Worm (Caenorhabditis elegans) whole organism, L4 larva: ENCODE results near the gene ins-20.

Experiments
- F10B5.3 ChIP-seq: sonication (generic microtip); optimal IDR thresholded peaks from 2 replicates; lab custom pipeline; 2016; ENCODE audit warnings: mild to moderate bottlenecking, missing genetic modification characterization, missing compliant biosample characterization
- F26F4.8 ChIP-seq: fragments of 200-800 bp; sonication (Bioruptor generic); conservative IDR thresholded peaks from 2 replicates; pipeline ENCODE4 v1.3.6; 2022; ENCODE audit warnings: missing genetic modification characterization, missing compliant biosample characterization
- F37D6.2 ChIP-seq: sonication (generic microtip); optimal IDR thresholded peaks from 2 replicates; lab custom pipeline; 2016; ENCODE audit warnings: mild to moderate bottlenecking, missing genetic modification characterization, missing compliant biosample characterization
- F49E8.2 ChIP-seq: sonication (generic microtip); optimal IDR thresholded peaks from 2 replicates; lab custom pipeline; 2016; ENCODE audit warnings: missing compliant biosample characterization, mild to moderate bottlenecking, missing genetic modification characterization, borderline replicate concordance
- T20F7.1 ChIP-seq: fragments of 200-800 bp; sonication (Bioruptor generic); optimal IDR thresholded peaks from 2 replicates; lab custom pipeline; 2018; ENCODE audit warnings: mild to moderate bottlenecking, missing genetic modification characterization, missing compliant biosample characterization
- ZK337.2 ChIP-seq: fragments of 200-800 bp; sonication (Bioruptor generic); IDR thresholded peaks from 2 replicates; pipeline ENCODE4 v1.3.6; 2022; ENCODE audit warnings: missing genetic modification reagents, missing genetic modification characterization, missing compliant biosample characterization
- arid-1 ChIP-seq: fragments of 200-800 bp; sonication (Bioruptor generic); conservative IDR thresholded peaks from 2 replicates; pipeline ENCODE4 v1.3.6; 2022; ENCODE audit warnings: missing genetic modification reagents, missing genetic modification characterization, missing compliant biosample characterization
- ces-1 ChIP-seq: fragments of 150-350 bp; sonication (generic microtip); optimal IDR thresholded peaks from 4 replicates; lab custom pipeline; 2014; ENCODE audit warnings: missing biosample characterization, missing genetic modification reagents, missing genetic modification characterization
- ctbp-1 ChIP-seq: fragments of 200-800 bp; sonication (Bioruptor generic); IDR thresholded peaks from 2 replicates; pipeline ENCODE4 v1.3.6; 2022; ENCODE audit warnings: missing genetic modification reagents, missing genetic modification characterization, missing compliant biosample characterization
- daf-16 ChIP-seq, 3 experiments: sonication (generic microtip); optimal IDR thresholded peaks; 2 replicates each; lab custom pipeline; 2016 to 2017; ENCODE audit warnings: missing genetic modification characterization in 3 of 3, missing genetic modification reagents in 3 of 3, mild to moderate bottlenecking in 2 of 3, missing compliant biosample characterization in 2 of 3, missing biosample characterization in 1 of 3, moderate library complexity in 1 of 3
- dmd-6 ChIP-seq: fragments of 200-800 bp; sonication (Bioruptor generic); IDR thresholded peaks from 2 replicates; pipeline ENCODE4 v1.3.6; 2022; ENCODE audit warnings: missing genetic modification reagents, missing genetic modification characterization, missing compliant biosample characterization
- dmd-8 ChIP-seq: fragments of 200-800 bp; sonication (Bioruptor generic); IDR thresholded peaks from 2 replicates; pipeline ENCODE4 v1.3.6; 2022; ENCODE audit warnings: missing genetic modification characterization, missing compliant biosample characterization
- dmd-9 ChIP-seq: fragments of 200-800 bp; sonication (Bioruptor generic); IDR thresholded peaks from 2 replicates; pipeline ENCODE4 v1.3.6; 2022; ENCODE audit warnings: missing genetic modification reagents, missing genetic modification characterization, missing compliant biosample characterization
- dpl-1 ChIP-seq: fragments of 150-350 bp; optimal IDR thresholded peaks from 2 replicates; lab custom pipeline; 2014; ENCODE audit warnings: missing biosample characterization, missing genetic modification reagents, missing genetic modification characterization
- dve-1 ChIP-seq: sonication (generic microtip); optimal IDR thresholded peaks from 2 replicates; lab custom pipeline; 2017; ENCODE audit warnings: antibody characterized with exemption, mild to moderate bottlenecking, missing genetic modification characterization, missing compliant biosample characterization; ENCODE audit not compliant: insufficient read depth
- egl-27 ChIP-seq: sonication (generic microtip); optimal IDR thresholded peaks from 3 replicates; lab custom pipeline; 2017; ENCODE audit warnings: missing biosample characterization, missing genetic modification reagents, missing genetic modification characterization
- egl-43 ChIP-seq: fragments of 200-800 bp; sonication (Bioruptor generic); IDR thresholded peaks from 2 replicates; pipeline ENCODE4 v1.3.6; 2022; ENCODE audit warnings: missing genetic modification reagents, missing genetic modification characterization, missing compliant biosample characterization
- fos-1 ChIP-seq: fragments of 150-350 bp; optimal IDR thresholded peaks from 2 replicates; lab custom pipeline; 2014; ENCODE audit warnings: missing biosample characterization, missing genetic modification characterization
- hif-1 ChIP-seq, 2 experiments: sonication (generic microtip); optimal IDR thresholded peaks; 2 replicates each; lab custom pipeline; 2016 to 2017; ENCODE audit warnings: missing compliant biosample characterization in 2 of 2, missing genetic modification characterization in 2 of 2, missing genetic modification reagents in 2 of 2, missing genotype in 2 of 2, mild to moderate bottlenecking in 1 of 2
- lin-1 ChIP-seq: fragments of 200-800 bp; sonication (Bioruptor generic); IDR thresholded peaks from 2 replicates; pipeline ENCODE4 v1.3.6; 2022; ENCODE audit warnings: missing genetic modification reagents, missing genetic modification characterization, missing compliant biosample characterization
- lin-13 ChIP-seq: fragments of 150-350 bp; optimal IDR thresholded peaks from 2 replicates; lab custom pipeline; 2014; ENCODE audit warnings: missing biosample characterization, missing genetic modification reagents, missing genetic modification characterization
- lin-15B ChIP-seq: fragments of 150-350 bp; sonication (generic microtip); optimal IDR thresholded peaks from 3 replicates; lab custom pipeline; 2014; ENCODE audit warnings: missing biosample characterization, missing genetic modification characterization
- lin-29 ChIP-seq: fragments of 200-800 bp; sonication (Bioruptor generic); IDR thresholded peaks from 2 replicates; pipeline ENCODE4 v1.3.6; 2022; ENCODE audit warnings: missing genetic modification reagents, missing genetic modification characterization, missing compliant biosample characterization
- lin-38 ChIP-seq: fragments of 200-800 bp; sonication (Bioruptor generic); IDR thresholded peaks from 2 replicates; pipeline ENCODE4 v1.3.6; 2022; ENCODE audit warnings: missing genetic modification reagents, missing genetic modification characterization, missing compliant biosample characterization
- madf-9 ChIP-seq: fragments of 200-800 bp; sonication (Bioruptor generic); conservative IDR thresholded peaks from 2 replicates; pipeline ENCODE4 v1.3.6; 2022; ENCODE audit warnings: missing genetic modification reagents, missing genetic modification characterization, missing compliant biosample characterization
- mep-1 ChIP-seq: fragments of 150-350 bp; sonication (generic microtip); optimal IDR thresholded peaks from 3 replicates; lab custom pipeline; 2014; ENCODE audit warnings: missing biosample characterization, missing genetic modification characterization
- mes-2 ChIP-seq: sonication (generic microtip); optimal IDR thresholded peaks from 2 replicates; lab custom pipeline; 2016; ENCODE audit warnings: missing genotype, mild to moderate bottlenecking, missing genetic modification characterization, missing compliant biosample characterization; ENCODE audit not compliant: poor library complexity, severe bottlenecking
- mxl-2 ChIP-seq: fragments of 200-800 bp; sonication (Bioruptor generic); conservative IDR thresholded peaks from 2 replicates; pipeline ENCODE4 v1.3.6; 2022; ENCODE audit warnings: missing genetic modification reagents, missing genetic modification characterization, missing compliant biosample characterization
- mxl-3 ChIP-seq: fragments of 200-800 bp; sonication (Bioruptor generic); optimal IDR thresholded peaks from 2 replicates; lab custom pipeline; 2018; ENCODE audit warnings: mild to moderate bottlenecking, missing genetic modification characterization, missing compliant biosample characterization
- nhr-10 ChIP-seq: fragments of 150-350 bp; optimal IDR thresholded peaks from 2 replicates; lab custom pipeline; 2014; ENCODE audit warnings: missing biosample characterization, missing genetic modification characterization
- nhr-111 ChIP-seq: fragments of 200-800 bp; sonication (Bioruptor generic); optimal IDR thresholded peaks from 2 replicates; lab custom pipeline; 2018; ENCODE audit warnings: mild to moderate bottlenecking, missing genetic modification characterization, missing compliant biosample characterization
- nhr-42 ChIP-seq: fragments of 200-800 bp; sonication (Bioruptor generic); IDR thresholded peaks from 2 replicates; pipeline ENCODE4 v1.3.6; 2022; ENCODE audit warnings: missing genetic modification characterization, missing compliant biosample characterization
- nhr-48 ChIP-seq: sonication (generic microtip); optimal IDR thresholded peaks from 2 replicates; lab custom pipeline; 2016; ENCODE audit warnings: mild to moderate bottlenecking, missing genetic modification characterization, missing compliant biosample characterization
- nhr-6 ChIP-seq: fragments of 150-350 bp; optimal IDR thresholded peaks from 2 replicates; lab custom pipeline; 2014; ENCODE audit warnings: missing biosample characterization, missing genetic modification characterization
- nhr-76 ChIP-seq: fragments of 150-350 bp; optimal IDR thresholded peaks from 2 replicates; lab custom pipeline; 2014; ENCODE audit warnings: missing biosample characterization, missing genetic modification characterization
- pha-4 ChIP-seq, 2 experiments: fragments of 150-350 bp in 1 of 2; fragments of 200-800 bp in 1 of 2; sonication (Bioruptor generic) in 1 of 2; IDR thresholded peaks in 1 of 2; optimal IDR thresholded peaks in 1 of 2; 2 replicates each; pipeline versions ENCODE4 v1.3.6 to Lab custom; 2014 to 2022; ENCODE audit warnings: missing genetic modification characterization in 2 of 2, missing genetic modification reagents in 2 of 2, missing biosample characterization in 1 of 2, missing compliant biosample characterization in 1 of 2
- pqm-1 ChIP-seq: sonication (generic microtip); optimal IDR thresholded peaks from 2 replicates; lab custom pipeline; 2017; ENCODE audit warnings: missing biosample characterization, missing genetic modification characterization
- rbr-2 ChIP-seq: sonication (generic microtip); optimal IDR thresholded peaks from 2 replicates; lab custom pipeline; 2016; ENCODE audit warnings: missing genotype, missing genetic modification characterization, missing compliant biosample characterization
- sdz-12 ChIP-seq: fragments of 200-800 bp; sonication (Bioruptor generic); optimal IDR thresholded peaks from 2 replicates; lab custom pipeline; 2018; ENCODE audit warnings: mild to moderate bottlenecking, missing genetic modification characterization, missing compliant biosample characterization
- skn-1 ChIP-seq: fragments of 150-350 bp; optimal IDR thresholded peaks from 2 replicates; lab custom pipeline; 2014; ENCODE audit warnings: missing biosample characterization, missing genetic modification characterization
- snpc-1.2 ChIP-seq: fragments of 200-800 bp; sonication (Bioruptor generic); IDR thresholded peaks from 2 replicates; pipeline ENCODE4 v1.3.6; 2022; ENCODE audit warnings: missing genetic modification reagents, missing genetic modification characterization, missing compliant biosample characterization
- snpc-4 ChIP-seq: fragments of 150-350 bp; optimal IDR thresholded peaks from 2 replicates; lab custom pipeline; 2014; ENCODE audit warnings: missing biosample characterization, missing genetic modification characterization
- spr-1 ChIP-seq: sonication (generic microtip); optimal IDR thresholded peaks from 2 replicates; lab custom pipeline; 2016; ENCODE audit warnings: mild to moderate bottlenecking, missing genetic modification characterization, missing compliant biosample characterization
- spr-3 ChIP-seq: fragments of 200-800 bp; sonication (Bioruptor generic); optimal IDR thresholded peaks from 2 replicates; lab custom pipeline; 2018; ENCODE audit warnings: mild to moderate bottlenecking, missing genetic modification characterization, missing compliant biosample characterization
- zfp-2 ChIP-seq: sonication (generic microtip); optimal IDR thresholded peaks from 2 replicates; lab custom pipeline; 2016; ENCODE audit warnings: mild to moderate bottlenecking, missing genetic modification characterization, missing compliant biosample characterization
- zfp-3 ChIP-seq: fragments of 200-800 bp; sonication (Bioruptor generic); conservative IDR thresholded peaks from 2 replicates; pipeline ENCODE4 v1.3.6; 2022; ENCODE audit warnings: missing genetic modification reagents, missing genetic modification characterization, missing compliant biosample characterization

ins-20 gene

DNA sequence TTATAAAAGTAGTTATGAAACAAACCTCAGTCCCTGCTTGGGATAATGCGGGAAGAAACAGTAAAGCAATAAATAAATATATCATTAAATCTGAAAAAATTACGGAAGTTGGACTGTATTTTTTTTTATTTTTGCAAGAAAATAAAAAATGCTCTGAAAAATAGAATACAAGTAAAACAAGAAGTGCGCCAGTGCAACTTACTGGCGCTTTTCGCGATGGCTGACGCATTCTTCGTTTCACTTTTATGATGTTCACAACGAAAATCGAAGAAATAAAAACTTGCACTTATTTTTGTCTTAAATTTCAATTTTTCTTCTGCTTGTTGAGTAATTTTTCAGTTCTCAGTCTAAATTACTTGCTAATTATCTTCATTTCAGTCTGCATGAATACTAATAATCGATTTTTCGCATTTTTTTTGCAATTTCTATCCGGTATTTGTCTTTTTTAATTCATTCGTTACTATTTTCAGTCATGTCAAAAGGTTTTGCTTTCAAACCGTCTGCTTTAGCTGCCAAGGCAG, 37.1 kb downstream of the ins-20 start, which contains the start of the genes R12C12.6 and ran-5 (continued):
- peak; percentile 75 for TF ChIP-seq F10B5.3 (tag; lab: Kevin White, UChicago)
- TF ChIP-seq nhr-6 (tag; lab: Kevin White, UChicago): peak; percentile 52
- no peak for TF ChIP-seq egl-43
- TF ChIP-seq madf-9 (GFP tag; lab: Robert Waterston, UW): 0 out of 2 replicates have a peak, but pooled peaks have one; percentile 37
- peak in 1 of 2 experiments; percentile 46 for TF ChIP-seq daf-16 (GFP tag; optimal IDR thresholded peaks at IDR 0.05; lab: Kevin White, UChicago)
- TF ChIP-seq daf-16 (tag; optimal IDR thresholded peaks at IDR 0.05; lab: Kevin White, UChicago): peak; percentile 68
- TF ChIP-seq ctbp-1 (GFP tag; lab: Robert Waterston, UW): peak; percentile 63
- peak; percentile 79 for TF ChIP-seq dmd-6 (GFP tag; lab: Robert Waterston, UW)
- peak; percentile 79 for TF ChIP-seq T20F7.1 (GFP tag; lab: Kevin White, UChicago)
- TF ChIP-seq ces-1 (GFP tag; lab: Kevin White, UChicago): no peak
- 0 out of 2 replicates have a peak, but pooled peaks have one; percentile 53 for TF ChIP-seq ZK337.2 (GFP tag; lab: Robert Waterston, UW)
- peak; percentile 32 for TF ChIP-seq pqm-1 (tag; lab: Kevin White, UChicago)
- TF ChIP-seq spr-1 (tag; lab: Kevin White, UChicago): peak; percentile 74
- peak; percentile 86 for TF ChIP-seq rbr-2 (tag; lab: Kevin White, UChicago)
- peak; percentile 16 for TF ChIP-seq lin-13 (GFP tag; lab: Kevin White, UChicago)
- TF ChIP-seq nhr-42 (GFP tag; lab: Robert Waterston, UW): peak; percentile 71; the same call in 1 of the 2 replicates
- peak; percentile 56 for TF ChIP-seq F37D6.2
- peak; percentile 57; the same call in 1 of the 2 replicates for TF ChIP-seq pha-4 (GFP tag; IDR thresholded peaks at IDR 0.05; lab: Robert Waterston, UW)
- TF ChIP-seq pha-4 (tag; optimal IDR thresholded peaks at IDR 0.05; lab: Kevin White, UChicago): peak; percentile 69
- no peak for TF ChIP-seq zfp-3 (GFP tag; lab: Robert Waterston, UW)
- peak; percentile 78 for TF ChIP-seq dve-1 (tag; lab: Kevin White, UChicago)
- no peak for TF ChIP-seq snpc-4 (tag; lab: Kevin White, UChicago)
- peak; percentile 83 for TF ChIP-seq dpl-1 (GFP tag; lab: Kevin White, UChicago)
- TF ChIP-seq dmd-9 (GFP tag; lab: Robert Waterston, UW): peak; percentile 76
- peak; percentile 40 for TF ChIP-seq spr-3
- TF ChIP-seq zfp-2 (tag; lab: Kevin White, UChicago): peak; percentile 13
- TF ChIP-seq lin-38: peak; percentile 87
- TF ChIP-seq mep-1 (tag; lab: Kevin White, UChicago): peak; percentile 87
- TF ChIP-seq snpc-1.2 (GFP tag; lab: Robert Waterston, UW): no peak
- no peak for TF ChIP-seq nhr-10 (tag; lab: Kevin White, UChicago)
- TF ChIP-seq nhr-48 (tag; lab: Kevin White, UChicago): peak; percentile 81
- TF ChIP-seq F49E8.2 (tag; lab: Kevin White, UChicago): peak; percentile 63
- TF ChIP-seq hif-1 (tag; optimal IDR thresholded peaks at IDR 0.05; lab: Kevin White, UChicago): no peak
- peak; percentile 94 for TF ChIP-seq mes-2
- TF ChIP-seq, all 104 proteins: peak for 47

DNA sequence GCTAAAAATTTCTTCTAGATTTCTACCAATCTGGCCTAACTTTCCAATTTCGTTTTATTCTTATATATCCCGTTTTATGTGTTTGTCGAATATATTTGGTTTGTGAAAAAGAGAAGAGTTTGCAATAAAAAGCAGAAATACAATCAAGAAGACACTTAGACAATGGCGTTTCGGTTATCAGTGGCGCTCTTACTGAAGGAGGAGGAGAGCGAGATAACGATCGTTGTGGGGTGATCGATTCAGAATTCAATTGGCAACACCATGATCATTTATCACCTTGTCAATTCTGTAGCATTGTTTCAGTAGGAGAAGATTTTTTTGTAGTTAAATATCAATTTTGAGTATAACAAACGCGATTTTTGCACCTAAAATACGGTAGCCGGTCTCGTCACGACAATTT, 38.9 kb downstream of the ins-20 start:
- TF ChIP-seq zfp-2 (tag; lab: Kevin White, UChicago) (no peak), ZK337.2 (GFP tag; lab: Robert Waterston, UW) (no peak), mxl-3 (GFP tag; lab: Kevin White, UChicago) (no peak), lin-29 (GFP tag; lab: Robert Waterston, UW) (no peak), nhr-76 (tag; lab: Kevin White, UChicago) (no peak), mxl-2 (GFP tag; lab: Robert Waterston, UW) (no peak), arid-1 (GFP tag; lab: Robert Waterston, UW) (no peak), nhr-111 (GFP tag; lab: Kevin White, UChicago) (no peak), dpl-1 (GFP tag; lab: Kevin White, UChicago) (no peak), egl-27 (tag; lab: Kevin White, UChicago) (no peak), pqm-1 (tag; lab: Kevin White, UChicago) (peak; percentile 83), fos-1 (tag; lab: Kevin White, UChicago) (no peak), dmd-8 (GFP tag; lab: Robert Waterston, UW) (no peak), hif-1 (tag; optimal IDR thresholded peaks at IDR 0.05; lab: Kevin White, UChicago) (no peak), skn-1 (tag; lab: Kevin White, UChicago) (no peak), daf-16 (GFP tag; optimal IDR thresholded peaks at IDR 0.05; lab: Kevin White, UChicago) (no peak), daf-16 (tag; optimal IDR thresholded peaks at IDR 0.05; lab: Kevin White, UChicago) (peak; percentile 39), F37D6.2 (no peak), sdz-12 (GFP tag; lab: Kevin White, UChicago) (no peak), ctbp-1 (GFP tag; lab: Robert Waterston, UW) (no peak), F26F4.8 (no peak), mes-2 (peak; percentile 5), lin-1 (GFP tag; lab: Robert Waterston, UW) (0 out of 2 replicates have a peak, but pooled peaks have one; percentile 38), dmd-9 (GFP tag; lab: Robert Waterston, UW) (no peak), lin-15B (no peak)
